ENCODE assay signal across 1 worm cellular context in genomic region chrII:11705787-11706186, ce11.
A peak's percentile ranks its signal among the peaks of the same experiment; 100 is the strongest.
TF ChIP-seq lines count a peak whose summit lies in the region.

Gene VF13D12L.3, plus strand, starts transcription at chrII:11706009.

TF ChIP-seq in whole organism, L1 larva, 84 proteins besides CTCF, POLR2A, EP300 and RAD21 (continued from another document):
- TF ChIP-seq nhr-90 (tag; optimal IDR thresholded peaks at IDR 0.05; lab: Kevin White, UChicago; ENCODE audit: poor library complexity) (peak; percentile 7), lin-14 (GFP tag; optimal IDR thresholded peaks at IDR 0.05; lab: Kevin White, UChicago) (no peak), unc-130 (tag; optimal IDR thresholded peaks at IDR 0.05; lab: Kevin White, UChicago) (no peak), hlh-4 (tag; optimal IDR thresholded peaks at IDR 0.05; lab: Kevin White, UChicago) (no peak), lir-3 (tag; optimal IDR thresholded peaks at IDR 0.05; lab: Kevin White, UChicago; ENCODE audit: poor library complexity) (no peak), nhr-20 (tag; optimal IDR thresholded peaks at IDR 0.05; lab: Kevin White, UChicago) (no peak), efl-1 (optimal IDR thresholded peaks at IDR 0.05; lab: Kevin White, UChicago) (no peak), efl-1 (GFP tag; optimal IDR thresholded peaks at IDR 0.05 in 1 of 2; lab: Kevin White, UChicago) (no peak), tbx-2 (tag; optimal IDR thresholded peaks at IDR 0.05; lab: Kevin White, UChicago) (no peak), nhr-71 (tag; optimal IDR thresholded peaks at IDR 0.05; lab: Kevin White, UChicago) (peak; percentile 15), isw-1 (GFP tag; IDR thresholded peaks at IDR 0.05; lab: Robert Waterston, UW) (no peak), elt-3 (tag; optimal IDR thresholded peaks at IDR 0.05; lab: Kevin White, UChicago) (peak in 1 of 6 experiments; percentile 13), pqm-1 (tag; optimal IDR thresholded peaks at IDR 0.05; lab: Kevin White, UChicago) (no peak), sox-4 (tag; optimal IDR thresholded peaks at IDR 0.05; lab: Kevin White, UChicago) (no peak), aly-2 (tag; optimal IDR thresholded peaks at IDR 0.05; lab: Kevin White, UChicago) (no peak), nhr-47 (tag; optimal IDR thresholded peaks at IDR 0.05; lab: Kevin White, UChicago) (no peak), mdl-1 (tag; optimal IDR thresholded peaks at IDR 0.05; lab: Kevin White, UChicago) (no peak), egl-13 (tag; optimal IDR thresholded peaks at IDR 0.05; lab: Kevin White, UChicago) (no peak), ces-1 (GFP tag; optimal IDR thresholded peaks at IDR 0.05; lab: Kevin White, UChicago) (no peak), sptf-1 (tag; optimal IDR thresholded peaks at IDR 0.05; lab: Kevin White, UChicago) (no peak), fkh-10 (GFP tag; optimal IDR thresholded peaks at IDR 0.05; lab: Kevin White, UChicago) (no peak)
